Fruit fly (Drosophila melanogaster): ENCODE results near the gene CG5815.

dm6 chr3R:27067362-27067761 is 45.0 kb upstream of the CG5815 start:
- TF ChIP-seq kay (GFP tag; ENCODE audit: borderline replicate concordance) (no peak), toe (GFP tag; optimal IDR thresholded peaks at IDR 0.05) (no peak), Mnt (GFP tag; optimal IDR thresholded peaks at IDR 0.05) (no peak), tj (GFP tag; optimal IDR thresholded peaks at IDR 0.05) (no peak), cic (GFP tag; optimal IDR thresholded peaks at IDR 0.05) (no peak), Clk (GFP tag; optimal IDR thresholded peaks at IDR 0.05) (no peak), Crg-1 (GFP tag; optimal IDR thresholded peaks at IDR 0.05) (no peak), CG11617 (GFP tag; optimal IDR thresholded peaks at IDR 0.05) (no peak), CG33017 (tag; optimal IDR thresholded peaks at IDR 0.05) (no peak), CG7101 (tag; optimal IDR thresholded peaks at IDR 0.05) (no peak)

Measured in whole organism, adult.